Worm (Caenorhabditis elegans) whole organism, late embryonic: ENCODE measurements around the gene Y37E11B.2.

Experiments
- K09A11.1 ChIP-seq: sonication (generic microtip); optimal IDR thresholded peaks from 2 replicates; lab custom pipeline; 2017; ENCODE audit warnings: antibody characterized with exemption, mild to moderate bottlenecking, missing genetic modification characterization, missing compliant biosample characterization; ENCODE audit not compliant: insufficient read depth
- T23F11.4 ChIP-seq: fragments of 200-800 bp; sonication (Bioruptor generic); optimal IDR thresholded peaks from 2 replicates; lab custom pipeline; 2018; ENCODE audit warnings: mild to moderate bottlenecking, missing genetic modification characterization, missing compliant biosample characterization
- ama-1 ChIP-seq: fragments of 150-350 bp; optimal IDR thresholded peaks from 2 replicates; lab custom pipeline; 2014
- fkh-10 ChIP-seq: fragments of 150-350 bp; optimal IDR thresholded peaks from 2 replicates; lab custom pipeline; 2014; ENCODE audit warnings: missing biosample characterization, missing genetic modification reagents, missing genetic modification characterization
- hlh-30 ChIP-seq: sonication (generic microtip); optimal IDR thresholded peaks from 2 replicates; lab custom pipeline; 2017; ENCODE audit warnings: antibody characterized with exemption, missing genetic modification characterization, missing compliant biosample characterization; ENCODE audit not compliant: insufficient read depth
- nhr-11 ChIP-seq: fragments of 150-350 bp; optimal IDR thresholded peaks from 2 replicates; lab custom pipeline; 2014; ENCODE audit warnings: missing biosample characterization, missing genetic modification characterization
- pha-2 ChIP-seq: sonication (generic microtip); optimal IDR thresholded peaks from 2 replicates; lab custom pipeline; 2017; ENCODE audit warnings: mild to moderate bottlenecking, missing genetic modification characterization, missing compliant biosample characterization
- rnt-1 ChIP-seq: sonication (generic microtip); optimal IDR thresholded peaks from 2 replicates; lab custom pipeline; 2016; ENCODE audit warnings: missing genetic modification characterization, missing compliant biosample characterization
- sdc-2 ChIP-seq: sonication (generic microtip); optimal IDR thresholded peaks from 2 replicates; lab custom pipeline; 2016; ENCODE audit warnings: missing genotype, missing genetic modification characterization, missing compliant biosample characterization
- tbx-2 ChIP-seq: sonication (generic microtip); optimal IDR thresholded peaks from 2 replicates; lab custom pipeline; 2016; ENCODE audit warnings: missing genetic modification characterization, missing compliant biosample characterization

ce11 chrIV:3598452-3598851, 20.2 kb downstream of the Y37E11B.2 start, which contains the start of gene Y37E11B.5:
- TF ChIP-seq ama-1 (no peak), tbx-2 (tag; lab: Kevin White, UChicago) (no peak), fkh-10 (GFP tag; lab: Kevin White, UChicago) (no peak), pha-2 (no peak), rnt-1 (tag; lab: Kevin White, UChicago) (no peak), K09A11.1 (no peak), sdc-2 (tag; lab: Kevin White, UChicago) (no peak), nhr-11 (no peak), T23F11.4 (GFP tag; lab: Kevin White, UChicago) (no peak), hlh-30 (no peak)
